Fruit fly (Drosophila melanogaster) whole organism, prepupa: ENCODE results near the gene CG32633.

Experiments used
- Blimp-1 ChIP-seq: fragments of 200-800 bp; sonication (Bioruptor generic); optimal IDR thresholded peaks from 3 replicates; lab custom pipeline; 2017; ENCODE audit warnings: missing biosample characterization, missing genetic modification characterization, mild to moderate bottlenecking, moderate library complexity, missing genetic modification reagents
- CG10631 ChIP-seq: fragments of 200-800 bp; sonication (Bioruptor generic); optimal IDR thresholded peaks from 2 replicates; lab custom pipeline; 2016; ENCODE audit warnings: missing biosample characterization, missing genetic modification characterization
- CG10669 ChIP-seq: fragments of 200-800 bp; sonication (Bioruptor generic); optimal IDR thresholded peaks from 3 replicates; lab custom pipeline; 2018; ENCODE audit warnings: missing biosample characterization, mild to moderate bottlenecking, missing genetic modification characterization, moderate library complexity
- CG11294 ChIP-seq: fragments of 200-800 bp; sonication (Bioruptor generic); IDR thresholded peaks from 2 replicates; pipeline ENCODE4 v1.3.6; 2022; ENCODE audit warnings: missing biosample characterization, missing genetic modification characterization
- CG11762 ChIP-seq: fragments of 200-800 bp; sonication (Bioruptor generic); optimal IDR thresholded peaks from 3 replicates; lab custom pipeline; 2016; ENCODE audit warnings: missing biosample characterization, missing genetic modification characterization; ENCODE audit not compliant: insufficient read depth
- CG11902 ChIP-seq: fragments of 200-800 bp; sonication (Bioruptor generic); optimal IDR thresholded peaks from 3 replicates; lab custom pipeline; 2016; ENCODE audit warnings: missing biosample characterization, missing genetic modification characterization
- CG15336 ChIP-seq: fragments of 200-800 bp; sonication (Bioruptor generic); IDR thresholded peaks from 2 replicates; pipeline ENCODE4 v1.3.6; 2022; ENCODE audit warnings: missing biosample characterization, missing genetic modification characterization
- CG1621 ChIP-seq: fragments of 200-800 bp; sonication (Bioruptor generic); optimal IDR thresholded peaks from 3 replicates; lab custom pipeline; 2018; ENCODE audit warnings: missing biosample characterization, mild to moderate bottlenecking, missing genetic modification characterization
- CG16779 ChIP-seq: fragments of 200-800 bp; sonication (Bioruptor generic); optimal IDR thresholded peaks from 3 replicates; lab custom pipeline; 2017; ENCODE audit warnings: missing biosample characterization, mild to moderate bottlenecking, missing genetic modification characterization
- CG3032 ChIP-seq: fragments of 200-800 bp; optimal IDR thresholded peaks from 2 replicates; lab custom pipeline; 2019; ENCODE audit warnings: missing biosample characterization, mild to moderate bottlenecking, missing genetic modification characterization, moderate library complexity
- CG31627 ChIP-seq: fragments of 200-800 bp; sonication (Bioruptor generic); optimal IDR thresholded peaks from 3 replicates; lab custom pipeline; 2016; ENCODE audit warnings: missing biosample characterization, missing genetic modification characterization
- CG32006 ChIP-seq: fragments of 200-800 bp; sonication (Bioruptor generic); optimal IDR thresholded peaks from 3 replicates; lab custom pipeline; 2017; ENCODE audit warnings: missing biosample characterization, mild to moderate bottlenecking, missing genetic modification characterization
- CG4318 ChIP-seq: fragments of 200-800 bp; sonication (Bioruptor generic); optimal IDR thresholded peaks from 3 replicates; lab custom pipeline; 2017; ENCODE audit warnings: missing biosample characterization, mild to moderate bottlenecking, missing genetic modification characterization
- CG6163 ChIP-seq: fragments of 200-800 bp; sonication (Bioruptor generic); IDR thresholded peaks from 3 replicates; pipeline ENCODE4 v1.3.6; 2022; ENCODE audit warnings: missing biosample characterization, missing genetic modification characterization
- CG6276 ChIP-seq: fragments of 200-800 bp; sonication (Bioruptor generic); optimal IDR thresholded peaks from 2 replicates; lab custom pipeline; 2017; ENCODE audit warnings: missing biosample characterization, mild to moderate bottlenecking, missing genetic modification characterization
- CG6808 ChIP-seq: fragments of 200-800 bp; sonication (Bioruptor generic); optimal IDR thresholded peaks from 3 replicates; lab custom pipeline; 2017; ENCODE audit warnings: missing biosample characterization, missing genetic modification characterization, mild to moderate bottlenecking, moderate library complexity, missing genetic modification reagents
- CG6854 ChIP-seq: fragments of 200-800 bp; sonication (Bioruptor generic); optimal IDR thresholded peaks from 2 replicates; lab custom pipeline; 2017; ENCODE audit warnings: missing biosample characterization, mild to moderate bottlenecking, missing genetic modification characterization
- CG7368 ChIP-seq: fragments of 200-800 bp; sonication (Bioruptor generic); optimal IDR thresholded peaks from 3 replicates; lab custom pipeline; 2016; ENCODE audit warnings: missing biosample characterization, missing genetic modification characterization
- CG8119 ChIP-seq: fragments of 200-800 bp; sonication (Bioruptor generic); IDR thresholded peaks from 3 replicates; pipeline ENCODE4 v1.3.6; 2022; ENCODE audit warnings: missing biosample characterization, missing genetic modification characterization
- CG8319 ChIP-seq: fragments of 200-800 bp; sonication (Bioruptor generic); optimal IDR thresholded peaks from 3 replicates; lab custom pipeline; 2016; ENCODE audit warnings: missing biosample characterization, missing genetic modification characterization
- CG8632 ChIP-seq: fragments of 200-800 bp; sonication (Bioruptor generic); optimal IDR thresholded peaks from 3 replicates; lab custom pipeline; 2016; ENCODE audit warnings: missing biosample characterization, missing genetic modification characterization
- CG9139 ChIP-seq: fragments of 200-800 bp; sonication (Bioruptor generic); optimal IDR thresholded peaks from 3 replicates; lab custom pipeline; 2017; ENCODE audit warnings: missing biosample characterization, mild to moderate bottlenecking, missing genetic modification characterization
- Eip75B ChIP-seq: fragments of 200-800 bp; sonication (Bioruptor generic); optimal IDR thresholded peaks from 3 replicates; lab custom pipeline; 2016; ENCODE audit warnings: missing biosample characterization, missing genetic modification characterization
- Eip78C ChIP-seq: fragments of 200-800 bp; sonication (Bioruptor generic); peaks from one replicate; lab custom pipeline; 2016; ENCODE audit warnings: missing biosample characterization, missing genetic modification characterization
- Eip93F ChIP-seq: fragments of 200-800 bp; sonication (Bioruptor generic); optimal IDR thresholded peaks from 2 replicates; lab custom pipeline; 2016; ENCODE audit warnings: missing biosample characterization, mild to moderate bottlenecking, missing genetic modification characterization
- Ets21C ChIP-seq: fragments of 200-800 bp; sonication (Bioruptor generic); optimal IDR thresholded peaks from 3 replicates; lab custom pipeline; 2016; ENCODE audit warnings: missing biosample characterization, missing genetic modification characterization
- Ets96B ChIP-seq: fragments of 200-800 bp; optimal IDR thresholded peaks from 2 replicates; lab custom pipeline; 2019; ENCODE audit warnings: missing biosample characterization, mild to moderate bottlenecking, missing genetic modification characterization, moderate library complexity
- Gug ChIP-seq: fragments of 200-800 bp; sonication (Bioruptor generic); IDR thresholded peaks from 2 replicates; pipeline ENCODE4 v1.3.6; 2022; ENCODE audit warnings: missing biosample characterization, missing genetic modification characterization
- Hr38 ChIP-seq: sonication (Bioruptor generic); optimal IDR thresholded peaks from 2 replicates; lab custom pipeline; 2016; ENCODE audit warnings: missing biosample characterization, missing genetic modification characterization
- Hr39 ChIP-seq: fragments of 200-800 bp; sonication (Bioruptor generic); optimal IDR thresholded peaks from 2 replicates; lab custom pipeline; 2016; ENCODE audit warnings: missing biosample characterization, missing genetic modification characterization
- Hr4 ChIP-seq: fragments of 200-800 bp; sonication (Bioruptor generic); optimal IDR thresholded peaks from 3 replicates; lab custom pipeline; 2016; ENCODE audit warnings: missing biosample characterization, missing genetic modification characterization
- Lpt ChIP-seq: fragments of 200-800 bp; sonication (Bioruptor generic); optimal IDR thresholded peaks from 3 replicates; lab custom pipeline; 2016; ENCODE audit warnings: missing biosample characterization, missing genetic modification characterization
- Met ChIP-seq: fragments of 200-800 bp; sonication (Bioruptor generic); optimal IDR thresholded peaks from 3 replicates; lab custom pipeline; 2016; ENCODE audit warnings: missing biosample characterization, missing genetic modification characterization
- OdsH ChIP-seq: fragments of 200-800 bp; sonication (Bioruptor generic); optimal IDR thresholded peaks from 3 replicates; lab custom pipeline; 2016; ENCODE audit warnings: missing biosample characterization, missing genetic modification characterization
- Sox102F ChIP-seq: fragments of 200-800 bp; sonication (Bioruptor generic); optimal IDR thresholded peaks from 2 replicates; lab custom pipeline; 2016; ENCODE audit warnings: missing biosample characterization, mild to moderate bottlenecking, missing genetic modification characterization
- Sox15 ChIP-seq: fragments of 200-800 bp; sonication (Bioruptor generic); optimal IDR thresholded peaks from 3 replicates; lab custom pipeline; 2016; ENCODE audit warnings: missing biosample characterization, missing genetic modification characterization
- achi ChIP-seq: fragments of 200-800 bp; sonication (Bioruptor generic); optimal IDR thresholded peaks from 3 replicates; lab custom pipeline; 2016; ENCODE audit warnings: missing biosample characterization, missing genetic modification characterization
- cyc ChIP-seq: fragments of 200-800 bp; sonication (Bioruptor generic); optimal IDR thresholded peaks from 3 replicates; lab custom pipeline; 2016; ENCODE audit warnings: missing biosample characterization, missing genetic modification characterization
- dsx ChIP-seq: fragments of 200-800 bp; optimal IDR thresholded peaks from 3 replicates; lab custom pipeline; 2019; ENCODE audit warnings: missing biosample characterization, mild to moderate bottlenecking, missing genetic modification characterization, moderate library complexity; ENCODE audit not compliant: poor library complexity, severe bottlenecking
- eg ChIP-seq: fragments of 200-800 bp; sonication (Bioruptor generic); IDR thresholded peaks from 3 replicates; pipeline ENCODE4 v1.3.6; 2022; ENCODE audit warnings: missing biosample characterization, missing genetic modification characterization
- esn ChIP-seq: fragments of 200-800 bp; sonication (Bioruptor generic); optimal IDR thresholded peaks from 2 replicates; lab custom pipeline; 2016; ENCODE audit warnings: missing biosample characterization, mild to moderate bottlenecking, missing genetic modification characterization, moderate library complexity
- fd59A ChIP-seq: fragments of 200-800 bp; sonication (Bioruptor generic); optimal IDR thresholded peaks from 2 replicates; lab custom pipeline; 2017; ENCODE audit warnings: missing biosample characterization, mild to moderate bottlenecking, missing genetic modification characterization, missing genetic modification reagents
- fd85E ChIP-seq: fragments of 200-800 bp; sonication (Bioruptor generic); optimal IDR thresholded peaks from 3 replicates; lab custom pipeline; 2016; ENCODE audit warnings: missing biosample characterization, missing genetic modification characterization
- fkh ChIP-seq: fragments of 200-800 bp; sonication (Bioruptor generic); optimal IDR thresholded peaks from 3 replicates; lab custom pipeline; 2017; ENCODE audit warnings: missing biosample characterization, mild to moderate bottlenecking, missing genetic modification characterization, moderate library complexity
- lz ChIP-seq: fragments of 200-800 bp; sonication (Bioruptor generic); optimal IDR thresholded peaks from 3 replicates; lab custom pipeline; 2016; ENCODE audit warnings: missing biosample characterization, missing genetic modification characterization
- net ChIP-seq: fragments of 200-800 bp; sonication (Bioruptor generic); optimal IDR thresholded peaks from 3 replicates; lab custom pipeline; 2016; ENCODE audit warnings: missing biosample characterization, missing genetic modification characterization
- pdm3 ChIP-seq: fragments of 200-800 bp; sonication (Bioruptor generic); optimal IDR thresholded peaks from 3 replicates; lab custom pipeline; 2016; ENCODE audit warnings: missing biosample characterization, missing genetic modification characterization
- salr ChIP-seq, 2 experiments: fragments of 200-800 bp; sonication (Bioruptor generic); optimal IDR thresholded peaks; 3 replicates each; lab custom pipeline; 2016 to 2018; ENCODE audit warnings: missing biosample characterization in 2 of 2, missing genetic modification characterization in 2 of 2, mild to moderate bottlenecking in 1 of 2
- spab ChIP-seq: fragments of 200-800 bp; sonication (Bioruptor generic); optimal IDR thresholded peaks from 2 replicates; lab custom pipeline; 2017; ENCODE audit warnings: missing biosample characterization, mild to moderate bottlenecking, missing genetic modification characterization, missing genetic modification reagents
- ss ChIP-seq, 2 experiments: fragments of 200-800 bp; sonication (Bioruptor generic); optimal IDR thresholded peaks; 2 replicates in 1 of 2; 3 replicates in 1 of 2; lab custom pipeline; 2017 to 2018; ENCODE audit warnings: mild to moderate bottlenecking in 2 of 2, missing biosample characterization in 2 of 2, missing genetic modification characterization in 2 of 2, moderate library complexity in 1 of 2

The CG32633 gene

dm6 chrX:13540920-13541605, 20.4 kb upstream of the CG32633 start:
- TF ChIP-seq Ets21C (GFP tag; lab: Kevin White, UChicago) (peak; percentile 40), Blimp-1 (peak; percentile 32), Hr39 (GFP tag; lab: Kevin White, UChicago) (peak; percentile 84), fkh (GFP tag; lab: Kevin White, UChicago) (no peak), CG11762 (GFP tag; lab: Kevin White, UChicago) (peak; percentile 48), CG11902 (GFP tag; lab: Kevin White, UChicago) (peak; percentile 19), Eip93F (GFP tag; lab: Kevin White, UChicago) (peak; percentile 8), Ets96B (tag; lab: Kevin White, UChicago) (peak; percentile 55), fd59A (GFP tag; lab: Kevin White, UChicago) (no peak), OdsH (GFP tag; lab: Kevin White, UChicago) (peak; percentile 33), salr (GFP tag; optimal IDR thresholded peaks at IDR 0.05; lab: Kevin White, UChicago) (peak in 1 of 2 experiments; percentile 6), lz (GFP tag; lab: Kevin White, UChicago) (peak; percentile 70), CG8632 (GFP tag; lab: Kevin White, UChicago) (no peak), CG16779 (no peak), CG9139 (GFP tag; lab: Kevin White, UChicago) (peak; percentile 31), ss (GFP tag; optimal IDR thresholded peaks at IDR 0.05; lab: Kevin White, UChicago) (peak; percentile 30 to 38), achi (GFP tag; lab: Kevin White, UChicago) (peak; percentile 43), CG10669 (GFP tag; lab: Kevin White, UChicago) (peak; percentile 45), spab (peak; percentile 41), CG31627 (GFP tag; lab: Kevin White, UChicago) (peak; percentile 75), CG4318 (peak; percentile 1), CG3032 (peak; percentile 48), eg (GFP tag; lab: Robert Waterston, UW) (peak; percentile 26; the same call in 1 of the 3 replicates), cyc (GFP tag; lab: Kevin White, UChicago) (peak; percentile 70), Hr4 (GFP tag; lab: Kevin White, UChicago) (no peak), CG6276 (GFP tag; lab: Kevin White, UChicago) (no peak), Sox15 (GFP tag; lab: Kevin White, UChicago) (no peak), Gug (GFP tag; lab: Robert Waterston, UW) (no peak; the same call in 1 of the 2 replicates), esn (peak; percentile 78), dsx (GFP tag; lab: Kevin White, UChicago) (peak; percentile 30), Eip75B (GFP tag; lab: Kevin White, UChicago) (peak; percentile 49), CG8119 (GFP tag; lab: Robert Waterston, UW) (no peak), Sox102F (peak; percentile 66), CG15336 (GFP tag; lab: Robert Waterston, UW) (peak; percentile 9; the same call in 1 of the 2 replicates), Eip78C (GFP tag; lab: Kevin White, UChicago) (peak; percentile 79), Met (GFP tag; lab: Kevin White, UChicago) (peak; percentile 80), CG8319 (GFP tag; lab: Kevin White, UChicago) (no peak), CG6854 (GFP tag; lab: Kevin White, UChicago) (peak; percentile 7), CG6163 (GFP tag; lab: Robert Waterston, UW) (peak; percentile 50; the same call in 2 of the 3 replicates), CG1621 (tag; lab: Kevin White, UChicago) (no peak), Lpt (GFP tag; lab: Kevin White, UChicago) (no peak), CG10631 (GFP tag; lab: Kevin White, UChicago) (peak; percentile 54), CG7368 (GFP tag; lab: Kevin White, UChicago) (no peak), CG11294 (GFP tag; lab: Robert Waterston, UW) (no peak), pdm3 (GFP tag; lab: Kevin White, UChicago) (peak; percentile 35), CG6808 (GFP tag; lab: Kevin White, UChicago) (peak; percentile 29), CG32006 (GFP tag; lab: Kevin White, UChicago) (peak; percentile 19), net (GFP tag; lab: Kevin White, UChicago) (peak; percentile 2), fd85E (GFP tag; lab: Kevin White, UChicago) (no peak), Hr38 (no peak)
